Comparison of ENCODE assay signal across 1 fruit fly cellular context in genomic region chr3R:12381130-12381700, dm6.
TF ChIP-seq lines count a peak whose summit lies in the region.

No protein-coding gene starts in this region.

TF ChIP-seq in whole organism, prepupa, 60 proteins besides CTCF, POLR2A, EP300 and RAD21 (continued from another document):
- TF ChIP-seq Gug (GFP tag; IDR thresholded peaks at IDR 0.05; lab: Robert Waterston, UW) = 0 out of 2 replicates have a peak, but pooled peaks have one; percentile 38
- TF ChIP-seq CG11762 (GFP tag; optimal IDR thresholded peaks at IDR 0.05; lab: Kevin White, UChicago; ENCODE audit: insufficient read depth) = no peak
- TF ChIP-seq achi (GFP tag; optimal IDR thresholded peaks at IDR 0.05; lab: Kevin White, UChicago) = peak; percentile 27
- TF ChIP-seq Hr38 (GFP tag; optimal IDR thresholded peaks at IDR 0.05; lab: Kevin White, UChicago) = no peak
- no peak for TF ChIP-seq Hr39 (GFP tag; optimal IDR thresholded peaks at IDR 0.05; lab: Kevin White, UChicago)
- no peak for TF ChIP-seq esn (GFP tag; optimal IDR thresholded peaks at IDR 0.05; lab: Kevin White, UChicago)
- no peak for TF ChIP-seq vri (GFP tag; optimal IDR thresholded peaks at IDR 0.05; lab: Kevin White, UChicago)
- TF ChIP-seq Ets96B (tag; optimal IDR thresholded peaks at IDR 0.05; lab: Kevin White, UChicago) = no peak
- TF ChIP-seq CG15336 (GFP tag; IDR thresholded peaks at IDR 0.05; lab: Robert Waterston, UW) = peak; percentile 74
- TF ChIP-seq Eip78C (GFP tag; lab: Kevin White, UChicago) = peak; percentile 60
- TF ChIP-seq CG1621 (tag; optimal IDR thresholded peaks at IDR 0.05; lab: Kevin White, UChicago) = no peak
- TF ChIP-seq CG10669 (GFP tag; optimal IDR thresholded peaks at IDR 0.05; lab: Kevin White, UChicago) = no peak
- no peak for TF ChIP-seq CG10631 (GFP tag; optimal IDR thresholded peaks at IDR 0.05; lab: Kevin White, UChicago)
- TF ChIP-seq Lpt (GFP tag; optimal IDR thresholded peaks at IDR 0.05; lab: Kevin White, UChicago) = peak; percentile 45
- no peak for TF ChIP-seq Eip93F (GFP tag; optimal IDR thresholded peaks at IDR 0.05; lab: Kevin White, UChicago)
- TF ChIP-seq CG3919 (GFP tag; optimal IDR thresholded peaks at IDR 0.05; lab: Kevin White, UChicago) = no peak
